Fruit fly (Drosophila melanogaster): ENCODE data around the gene Pdf.

Pdf gene

DNA sequence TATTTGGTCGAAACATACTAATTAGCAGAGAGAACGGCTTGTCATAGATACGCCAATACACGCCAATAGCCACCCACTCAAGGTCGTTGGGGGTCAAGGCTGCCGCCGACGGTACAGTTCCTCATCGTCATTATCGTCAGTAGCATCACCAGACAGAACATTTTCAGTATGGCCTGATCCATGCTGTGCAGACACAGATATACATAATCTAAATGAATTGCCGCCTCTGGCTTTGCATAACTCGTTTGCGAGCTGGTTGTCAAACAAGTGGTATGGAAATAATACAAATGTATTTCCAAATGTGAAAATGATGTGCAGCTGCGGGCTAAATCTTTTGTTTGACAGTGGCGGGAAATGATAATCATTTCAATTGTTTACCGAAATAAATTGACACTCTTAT is 7.2 kb upstream of the Pdf start:
- TF ChIP-seq CrebA (GFP tag; optimal IDR thresholded peaks at IDR 0.05; ENCODE audit: borderline replicate concordance) (no peak), tai (GFP tag; optimal IDR thresholded peaks at IDR 0.05) (no peak), dsf (GFP tag; optimal IDR thresholded peaks at IDR 0.05; ENCODE audit: borderline replicate concordance) (no peak), lola (GFP tag; optimal IDR thresholded peaks at IDR 0.05) (no peak), Jra (GFP tag; optimal IDR thresholded peaks at IDR 0.05) (no peak), woc (GFP tag; optimal IDR thresholded peaks at IDR 0.05) (no peak)

DNA sequence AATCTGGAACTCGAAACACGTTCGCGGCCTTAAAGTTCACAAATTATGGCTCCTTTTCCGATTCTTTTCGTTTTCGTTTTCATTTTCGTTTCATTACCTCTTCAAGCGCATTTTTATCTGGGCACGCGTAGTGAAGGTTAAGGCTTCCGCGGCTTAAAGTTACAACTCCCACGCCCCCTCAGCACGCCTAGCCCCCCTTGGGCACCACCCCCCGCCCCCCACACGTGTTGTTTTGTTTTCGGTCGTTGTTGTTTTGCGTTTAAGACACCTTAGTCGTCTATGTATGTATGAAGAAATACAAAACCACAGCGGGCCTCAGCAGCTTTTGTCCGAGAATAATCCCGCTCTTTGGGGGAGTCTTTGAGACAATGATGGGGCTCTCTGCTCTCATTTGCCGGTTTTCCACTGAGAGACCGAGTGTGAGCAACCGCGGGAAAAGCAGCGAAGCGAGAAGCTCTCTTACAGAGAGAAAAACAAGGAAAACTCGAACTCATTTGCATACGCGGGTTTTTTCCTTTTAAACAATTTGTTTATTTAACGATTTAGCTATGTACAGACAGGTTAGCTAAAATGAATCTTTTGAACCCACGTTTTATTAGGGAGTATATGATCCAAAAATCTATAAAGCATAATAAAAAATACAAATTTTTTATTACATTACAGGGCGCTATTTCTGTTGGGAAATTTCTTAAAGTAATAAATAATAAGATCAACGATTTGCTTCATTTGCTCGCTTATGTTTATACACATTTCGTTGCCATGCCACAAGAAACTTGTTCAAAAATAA is 6.4 kb upstream of the Pdf start:
- TF ChIP-seq dsf (GFP tag; optimal IDR thresholded peaks at IDR 0.05; ENCODE audit: borderline replicate concordance) (no peak), CG32264 (GFP tag; optimal IDR thresholded peaks at IDR 0.05) (no peak), dmrt93B (GFP tag; optimal IDR thresholded peaks at IDR 0.05) (no peak), dl (GFP tag; optimal IDR thresholded peaks at IDR 0.05; ENCODE audit: insufficient read depth in 1 of 2, partially characterized antibody in 2 of 2) (no peak), usp (GFP tag; optimal IDR thresholded peaks at IDR 0.05) (no peak), GATAd (GFP tag; optimal IDR thresholded peaks at IDR 0.05) (no peak), Mio (GFP tag; optimal IDR thresholded peaks at IDR 0.05) (no peak), foxo (GFP tag; optimal IDR thresholded peaks at IDR 0.05) (no peak), lola (GFP tag; optimal IDR thresholded peaks at IDR 0.05) (no peak), N (GFP tag; optimal IDR thresholded peaks at IDR 0.05) (no peak), woc (GFP tag; optimal IDR thresholded peaks at IDR 0.05) (no peak), fru (GFP tag; optimal IDR thresholded peaks at IDR 0.05) (no peak)

DNA sequence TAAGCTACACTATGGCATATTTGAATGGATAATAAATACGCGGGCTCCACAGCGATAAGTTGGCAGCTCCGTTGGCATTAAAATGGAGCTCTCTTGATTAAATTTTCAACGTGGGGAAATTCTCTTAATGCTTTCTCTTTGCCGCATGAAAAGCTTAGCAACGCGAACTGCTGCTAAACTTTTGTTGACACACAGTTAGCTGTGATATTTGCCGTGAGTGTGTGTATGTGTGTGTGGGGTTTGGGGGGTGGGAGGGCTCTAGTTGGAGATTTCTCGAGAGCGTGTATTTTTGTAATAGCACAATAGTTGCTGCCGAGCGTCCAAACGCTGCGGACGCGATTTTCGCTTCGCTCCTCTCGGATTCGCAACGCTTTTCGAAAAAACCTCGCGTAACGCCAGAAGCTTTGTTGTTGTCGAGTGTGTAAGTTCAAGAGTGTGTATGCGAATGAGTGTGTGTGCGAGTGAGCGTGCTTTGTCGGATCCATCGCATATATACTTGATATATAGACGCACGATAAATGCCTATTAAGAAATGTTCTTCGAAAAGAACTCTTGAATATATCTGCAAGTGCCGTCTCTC is 5.4 kb upstream of the Pdf start, which contains the start of gene CG5455:
Gene CG5455, plus strand, starts transcription at position 302 of the 580 bp plus-strand sequence.
- TF ChIP-seq CG32264 (GFP tag; optimal IDR thresholded peaks at IDR 0.05) = no peak
- TF ChIP-seq dl (GFP tag; optimal IDR thresholded peaks at IDR 0.05; ENCODE audit: insufficient read depth in 1 of 2, partially characterized antibody in 2 of 2) = no peak
- no peak for TF ChIP-seq Rel (GFP tag; optimal IDR thresholded peaks at IDR 0.05)
- TF ChIP-seq Rel (tag; optimal IDR thresholded peaks at IDR 0.05) = no peak
- TF ChIP-seq Mio (GFP tag; optimal IDR thresholded peaks at IDR 0.05) = no peak
- TF ChIP-seq Hr83 (GFP tag; optimal IDR thresholded peaks at IDR 0.05; ENCODE audit: poor library complexity, severe bottlenecking) = no peak
- TF ChIP-seq ey (GFP tag; optimal IDR thresholded peaks at IDR 0.05) = no peak
- no peak for TF ChIP-seq lola (GFP tag; optimal IDR thresholded peaks at IDR 0.05)
- no peak for TF ChIP-seq Hr78 (GFP tag; optimal IDR thresholded peaks at IDR 0.05)
- TF ChIP-seq dsf (GFP tag; optimal IDR thresholded peaks at IDR 0.05; ENCODE audit: borderline replicate concordance) = no peak
- peak; percentile 1 for TF ChIP-seq Dif (GFP tag; optimal IDR thresholded peaks at IDR 0.05; ENCODE audit: partially characterized antibody)
- TF ChIP-seq br (GFP tag; optimal IDR thresholded peaks at IDR 0.05) = peak; percentile 33
- TF ChIP-seq h (GFP tag; optimal IDR thresholded peaks at IDR 0.05) = peak; percentile 67
- no peak for TF ChIP-seq GATAd (GFP tag; optimal IDR thresholded peaks at IDR 0.05)
- peak; percentile 50 for TF ChIP-seq rgr (GFP tag; optimal IDR thresholded peaks at IDR 0.05)
- no peak for TF ChIP-seq dmrt93B (GFP tag; optimal IDR thresholded peaks at IDR 0.05)
- no peak for TF ChIP-seq foxo (GFP tag; optimal IDR thresholded peaks at IDR 0.05)
- no peak for TF ChIP-seq HLH106 (tag; optimal IDR thresholded peaks at IDR 0.05)
- no peak for TF ChIP-seq CG9705 (GFP tag; optimal IDR thresholded peaks at IDR 0.05)
- TF ChIP-seq Jra (GFP tag; optimal IDR thresholded peaks at IDR 0.05) = peak; percentile 26
- TF ChIP-seq fru (GFP tag; optimal IDR thresholded peaks at IDR 0.05) = peak; percentile 24
- TF ChIP-seq N (GFP tag; optimal IDR thresholded peaks at IDR 0.05) = no peak
- peak; percentile 28 for TF ChIP-seq OdsH (GFP tag; optimal IDR thresholded peaks at IDR 0.05)
- TF ChIP-seq woc (GFP tag; optimal IDR thresholded peaks at IDR 0.05) = no peak
- TF ChIP-seq brk (GFP tag; optimal IDR thresholded peaks at IDR 0.05) = no peak

DNA sequence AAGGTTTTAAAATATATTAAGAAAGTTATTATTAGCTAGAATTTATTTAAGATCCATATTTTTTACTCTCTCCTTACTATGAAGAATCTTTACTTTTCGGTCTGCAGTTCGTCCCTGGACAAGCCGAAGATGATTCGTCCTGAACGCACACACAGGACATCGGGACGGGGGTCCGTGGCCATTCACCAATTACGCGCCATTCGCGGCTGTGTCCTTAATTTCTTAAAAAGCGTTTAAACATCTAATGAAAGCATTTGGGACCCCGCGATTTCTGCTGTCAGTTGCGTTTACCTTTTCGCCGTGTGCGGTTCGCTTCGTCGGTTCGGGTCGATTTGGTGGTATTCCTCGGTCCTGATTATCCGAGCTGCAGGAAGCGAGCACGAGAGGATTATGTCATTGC is 2.0 kb upstream of the Pdf start, which contains the start of gene CG14238:
Gene CG14238, plus strand, starts transcription at position 301 of the 400 bp plus-strand sequence.
- TF ChIP-seq Rel (GFP tag; optimal IDR thresholded peaks at IDR 0.05) (no peak), Rel (tag; optimal IDR thresholded peaks at IDR 0.05) (no peak), ey (GFP tag; optimal IDR thresholded peaks at IDR 0.05) (no peak), Abd-B (GFP tag; optimal IDR thresholded peaks at IDR 0.05) (no peak), Hr83 (GFP tag; optimal IDR thresholded peaks at IDR 0.05; ENCODE audit: poor library complexity, severe bottlenecking) (no peak), Hr78 (GFP tag; optimal IDR thresholded peaks at IDR 0.05) (no peak), OdsH (GFP tag; optimal IDR thresholded peaks at IDR 0.05) (no peak), Hnf4 (GFP tag; optimal IDR thresholded peaks at IDR 0.05) (no peak), sv (GFP tag; optimal IDR thresholded peaks at IDR 0.05) (no peak), woc (GFP tag; optimal IDR thresholded peaks at IDR 0.05) (no peak), psq (GFP tag; optimal IDR thresholded peaks at IDR 0.05) (no peak)
